Worm (Caenorhabditis elegans) whole organism, L1 larva: Measurements from ENCODE around the gene F10E7.11.

ENCODE experiments used
- C04F5.9 ChIP-seq: sonication (generic microtip); optimal IDR thresholded peaks from 2 replicates; lab custom pipeline; 2016; ENCODE audit warnings: missing genetic modification characterization, missing compliant biosample characterization
- C16A3.4 ChIP-seq: fragments of 150-350 bp; optimal IDR thresholded peaks from 2 replicates; lab custom pipeline; 2014; ENCODE audit warnings: missing biosample characterization, missing genetic modification characterization
- C34B4.2 ChIP-seq: sonication (generic microtip); optimal IDR thresholded peaks from 2 replicates; lab custom pipeline; 2017; ENCODE audit warnings: mild to moderate bottlenecking, missing genetic modification characterization, missing compliant biosample characterization
- F16B12.6 ChIP-seq: fragments of 150-350 bp; optimal IDR thresholded peaks from 2 replicates; lab custom pipeline; 2014; ENCODE audit warnings: missing biosample characterization, missing genetic modification characterization
- Y116A8C.19 ChIP-seq: sonication (generic microtip); optimal IDR thresholded peaks from 2 replicates; lab custom pipeline; 2016; ENCODE audit warnings: missing compliant biosample characterization, missing genetic modification characterization, borderline replicate concordance
- blmp-1 ChIP-seq: fragments of 150-350 bp; optimal IDR thresholded peaks from 2 replicates; lab custom pipeline; 2014; ENCODE audit warnings: missing biosample characterization, missing genetic modification characterization
- ceh-8 ChIP-seq: fragments of 200-800 bp; sonication (Bioruptor generic); optimal IDR thresholded peaks from 2 replicates; lab custom pipeline; 2018; ENCODE audit warnings: mild to moderate bottlenecking, missing genetic modification characterization, moderate library complexity, missing compliant biosample characterization
- ceh-82 ChIP-seq, 3 experiments: fragments of 150-350 bp in 1 of 3; sonication (generic microtip) in 2 of 3; optimal IDR thresholded peaks; 2 replicates each; lab custom pipeline; 2014 to 2017; ENCODE audit warnings: missing biosample characterization in 3 of 3, missing genetic modification characterization in 3 of 3
- ceh-90 ChIP-seq: sonication (generic microtip); optimal IDR thresholded peaks from 2 replicates; lab custom pipeline; 2016; ENCODE audit warnings: missing genetic modification characterization, missing compliant biosample characterization
- ces-1 ChIP-seq: fragments of 150-350 bp; optimal IDR thresholded peaks from 2 replicates; lab custom pipeline; 2014; ENCODE audit warnings: missing biosample characterization, missing genetic modification reagents, missing genetic modification characterization
- dsc-1 ChIP-seq: sonication (generic microtip); optimal IDR thresholded peaks from 2 replicates; lab custom pipeline; 2016; ENCODE audit warnings: mild to moderate bottlenecking, missing genetic modification characterization, missing compliant biosample characterization
- egl-13 ChIP-seq: sonication (generic microtip); optimal IDR thresholded peaks from 2 replicates; lab custom pipeline; 2016; ENCODE audit warnings: missing genotype, missing genetic modification reagents, missing genetic modification characterization, missing compliant biosample characterization
- egl-27 ChIP-seq, 2 experiments: fragments of 150-350 bp in 1 of 2; sonication (generic microtip); optimal IDR thresholded peaks; 3 replicates each; lab custom pipeline; 2017 to 2018; ENCODE audit warnings: missing biosample characterization in 2 of 2, missing genetic modification characterization in 2 of 2, missing genetic modification reagents in 2 of 2
- elt-2 ChIP-seq: sonication (generic microtip); optimal IDR thresholded peaks from 2 replicates; lab custom pipeline; 2016; ENCODE audit warnings: missing genetic modification characterization, mild to moderate bottlenecking, inconsistent platforms, missing compliant biosample characterization, missing genetic modification reagents
- ets-5 ChIP-seq: fragments of 200-800 bp; sonication (Bioruptor generic); IDR thresholded peaks from 2 replicates; pipeline ENCODE4 v1.3.6; 2022; ENCODE audit warnings: missing genetic modification characterization, missing compliant biosample characterization
- fkh-10 ChIP-seq: sonication (generic microtip); optimal IDR thresholded peaks from 2 replicates; lab custom pipeline; 2017; ENCODE audit warnings: missing biosample characterization, missing genetic modification reagents, missing genetic modification characterization
- fkh-8 ChIP-seq: sonication (generic microtip); optimal IDR thresholded peaks from 2 replicates; lab custom pipeline; 2016; ENCODE audit warnings: mild to moderate bottlenecking, missing genetic modification characterization, missing compliant biosample characterization
- fos-1 ChIP-seq: fragments of 150-350 bp; optimal IDR thresholded peaks from 2 replicates; lab custom pipeline; 2014; ENCODE audit warnings: missing biosample characterization, missing genetic modification characterization
- hlh-4 ChIP-seq: sonication (generic microtip); optimal IDR thresholded peaks from 2 replicates; lab custom pipeline; 2016; ENCODE audit warnings: mild to moderate bottlenecking, missing genetic modification characterization, missing compliant biosample characterization
- irx-1 ChIP-seq: sonication (generic microtip); optimal IDR thresholded peaks from 2 replicates; lab custom pipeline; 2016; ENCODE audit warnings: missing genetic modification characterization, missing compliant biosample characterization
- jun-1 ChIP-seq: fragments of 150-350 bp; optimal IDR thresholded peaks from 2 replicates; lab custom pipeline; 2014; ENCODE audit warnings: missing biosample characterization, missing genetic modification reagents, missing genetic modification characterization
- lin-13 ChIP-seq: fragments of 150-350 bp; optimal IDR thresholded peaks from 2 replicates; lab custom pipeline; 2014; ENCODE audit warnings: missing biosample characterization, missing genetic modification reagents, missing genetic modification characterization
- lin-14 ChIP-seq: fragments of 200-800 bp; sonication (Bioruptor generic); optimal IDR thresholded peaks from 2 replicates; lab custom pipeline; 2018; ENCODE audit warnings: mild to moderate bottlenecking, missing genetic modification characterization, moderate library complexity, missing compliant biosample characterization
- lin-39 ChIP-seq: fragments of 150-350 bp; optimal IDR thresholded peaks from 2 replicates; lab custom pipeline; 2014; ENCODE audit warnings: missing biosample characterization, missing genetic modification reagents, missing genetic modification characterization
- lsy-2 ChIP-seq, 2 experiments: fragments of 150-350 bp; optimal IDR thresholded peaks; 2 replicates each; lab custom pipeline; 2014; ENCODE audit warnings: missing biosample characterization in 2 of 2, missing genetic modification characterization in 2 of 2
- mab-9 ChIP-seq: fragments of 200-800 bp; sonication (Bioruptor generic); IDR thresholded peaks from 2 replicates; pipeline ENCODE4 v1.3.6; 2022; ENCODE audit warnings: missing genetic modification reagents, missing genetic modification characterization, missing compliant biosample characterization
- mdl-1 ChIP-seq, 2 experiments: fragments of 150-350 bp; optimal IDR thresholded peaks; 2 replicates each; lab custom pipeline; 2014 to 2017; ENCODE audit warnings: missing biosample characterization in 2 of 2, missing genetic modification characterization in 2 of 2, inconsistent platforms in 1 of 2
- nhr-11 ChIP-seq: fragments of 150-350 bp; optimal IDR thresholded peaks from 2 replicates; lab custom pipeline; 2014; ENCODE audit warnings: missing biosample characterization, missing genetic modification characterization
- nhr-19 ChIP-seq: fragments of 200-800 bp; sonication (Bioruptor generic); conservative IDR thresholded peaks from 2 replicates; pipeline ENCODE4 v1.3.6; 2022; ENCODE audit warnings: missing genetic modification characterization, missing compliant biosample characterization
- nhr-20 ChIP-seq: sonication (generic microtip); optimal IDR thresholded peaks from 2 replicates; lab custom pipeline; 2016; ENCODE audit warnings: mild to moderate bottlenecking, missing genetic modification characterization, missing compliant biosample characterization
- nhr-28 ChIP-seq: fragments of 150-350 bp; optimal IDR thresholded peaks from 2 replicates; lab custom pipeline; 2014; ENCODE audit warnings: missing biosample characterization, missing genetic modification characterization
- nhr-47 ChIP-seq: sonication (generic microtip); optimal IDR thresholded peaks from 2 replicates; lab custom pipeline; 2016; ENCODE audit warnings: mild to moderate bottlenecking, missing genetic modification characterization, moderate library complexity, missing compliant biosample characterization
- nhr-71 ChIP-seq: sonication (generic microtip); optimal IDR thresholded peaks from 2 replicates; lab custom pipeline; 2016; ENCODE audit warnings: mild to moderate bottlenecking, missing genetic modification characterization, moderate library complexity, missing compliant biosample characterization
- nhr-84 ChIP-seq: sonication (generic microtip); optimal IDR thresholded peaks from 2 replicates; lab custom pipeline; 2017; ENCODE audit warnings: missing biosample characterization, missing genetic modification characterization
- nhr-85 ChIP-seq: sonication (generic microtip); peaks from one replicate; lab custom pipeline; 2016; ENCODE audit warnings: missing genetic modification characterization, inconsistent platforms, missing compliant biosample characterization
- nhr-90 ChIP-seq: sonication (generic microtip); optimal IDR thresholded peaks from 2 replicates; lab custom pipeline; 2016; ENCODE audit warnings: mild to moderate bottlenecking, missing genetic modification characterization, missing compliant biosample characterization; ENCODE audit not compliant: poor library complexity
- pqm-1 ChIP-seq: sonication (generic microtip); optimal IDR thresholded peaks from 3 replicates; lab custom pipeline; 2017; ENCODE audit warnings: missing biosample characterization, missing genetic modification characterization
- rnt-1 ChIP-seq: sonication (generic microtip); optimal IDR thresholded peaks from 2 replicates; lab custom pipeline; 2016; ENCODE audit warnings: mild to moderate bottlenecking, missing genetic modification characterization, moderate library complexity, missing compliant biosample characterization
- skn-1 ChIP-seq: fragments of 150-350 bp; optimal IDR thresholded peaks from 2 replicates; lab custom pipeline; 2014; ENCODE audit warnings: missing biosample characterization, missing genetic modification characterization
- snpc-4 ChIP-seq: fragments of 150-350 bp; optimal IDR thresholded peaks from 2 replicates; lab custom pipeline; 2014; ENCODE audit warnings: missing biosample characterization, missing genetic modification characterization
- snu-23 ChIP-seq: sonication (generic microtip); optimal IDR thresholded peaks from 2 replicates; lab custom pipeline; 2016; ENCODE audit warnings: missing genetic modification characterization, missing compliant biosample characterization
- sox-4 ChIP-seq: sonication (generic microtip); optimal IDR thresholded peaks from 2 replicates; lab custom pipeline; 2016; ENCODE audit warnings: missing genetic modification characterization, missing compliant biosample characterization
- sptf-1 ChIP-seq: fragments of 150-350 bp; optimal IDR thresholded peaks from 2 replicates; lab custom pipeline; 2014; ENCODE audit warnings: missing biosample characterization, missing genetic modification characterization
- swsn-7 ChIP-seq: sonication (generic microtip); optimal IDR thresholded peaks from 2 replicates; lab custom pipeline; 2016; ENCODE audit warnings: missing genetic modification characterization, missing compliant biosample characterization
- tbx-2 ChIP-seq: sonication (generic microtip); optimal IDR thresholded peaks from 2 replicates; lab custom pipeline; 2016; ENCODE audit warnings: missing genetic modification characterization, missing compliant biosample characterization
- unc-130 ChIP-seq: fragments of 150-350 bp; optimal IDR thresholded peaks from 2 replicates; lab custom pipeline; 2017; ENCODE audit warnings: missing biosample characterization, missing genetic modification characterization, inconsistent platforms
- unc-62 ChIP-seq: fragments of 150-350 bp; optimal IDR thresholded peaks from 2 replicates; lab custom pipeline; 2014; ENCODE audit warnings: missing biosample characterization, missing genetic modification reagents, missing genetic modification characterization
- unc-86 ChIP-seq: sonication (generic microtip); optimal IDR thresholded peaks from 2 replicates; lab custom pipeline; 2016; ENCODE audit warnings: missing genetic modification characterization, missing compliant biosample characterization
- unc-98 ChIP-seq: fragments of 200-800 bp; sonication (Bioruptor generic); IDR thresholded peaks from 2 replicates; pipeline ENCODE4 v1.3.6; 2022; ENCODE audit warnings: missing genetic modification characterization, missing compliant biosample characterization
- vab-15 ChIP-seq: sonication (generic microtip); optimal IDR thresholded peaks from 2 replicates; lab custom pipeline; 2017; ENCODE audit warnings: missing genotype, mild to moderate bottlenecking, missing genetic modification characterization, missing compliant biosample characterization
- xbp-1 ChIP-seq: sonication (generic microtip); optimal IDR thresholded peaks from 2 replicates; lab custom pipeline; 2016; ENCODE audit warnings: missing genetic modification characterization, missing compliant biosample characterization
- ztf-11 ChIP-seq, 2 experiments: sonication (generic microtip); optimal IDR thresholded peaks; 2 replicates each; lab custom pipeline; 2016 to 2017; ENCODE audit warnings: missing genetic modification characterization in 2 of 2, missing biosample characterization in 1 of 2, missing compliant biosample characterization in 1 of 2
- ztf-4 ChIP-seq: fragments of 150-350 bp; optimal IDR thresholded peaks from 2 replicates; lab custom pipeline; 2014; ENCODE audit warnings: missing biosample characterization, missing genetic modification characterization

The F10E7.11 gene

ce11 chrII:7122661-7123418, at the start of gene F10E7.11:
Gene F10E7.11, minus strand, starts transcription at chrII:7122892.
- TF ChIP-seq nhr-11 (tag; lab: Kevin White, UChicago), result no peak
- no peak for TF ChIP-seq lin-14 (GFP tag; lab: Kevin White, UChicago)
- TF ChIP-seq ets-5 (GFP tag; lab: Robert Waterston, UW), result no peak
- TF ChIP-seq dsc-1 (tag; lab: Kevin White, UChicago), result peak; percentile 38
- no peak for TF ChIP-seq lin-13 (GFP tag; lab: Kevin White, UChicago)
- no peak for TF ChIP-seq ceh-8 (GFP tag; lab: Kevin White, UChicago)
- peak; percentile 14 to 41 for TF ChIP-seq lsy-2 (tag; optimal IDR thresholded peaks at IDR 0.05; lab: Kevin White, UChicago)
- peak in 1 of 3 experiments; percentile 11 for TF ChIP-seq ceh-82 (tag; optimal IDR thresholded peaks at IDR 0.05; lab: Kevin White, UChicago)
- peak; percentile 19 for TF ChIP-seq nhr-71 (tag; lab: Kevin White, UChicago)
- TF ChIP-seq ztf-11 (tag; optimal IDR thresholded peaks at IDR 0.05; lab: Kevin White, UChicago), result no peak
- no peak for TF ChIP-seq lin-39 (tag; lab: Kevin White, UChicago)
- TF ChIP-seq nhr-28 (tag; lab: Kevin White, UChicago), result no peak
- no peak for TF ChIP-seq C34B4.2
- TF ChIP-seq egl-13, result peak; percentile 38
- TF ChIP-seq nhr-84, result no peak
- TF ChIP-seq vab-15 (tag; lab: Kevin White, UChicago), result no peak
- TF ChIP-seq fkh-8, result no peak
- no peak for TF ChIP-seq sox-4 (tag; lab: Kevin White, UChicago)
- TF ChIP-seq unc-62 (GFP tag; lab: Kevin White, UChicago), result no peak
- TF ChIP-seq Y116A8C.19 (tag; lab: Kevin White, UChicago), result no peak
- TF ChIP-seq nhr-19 (GFP tag; lab: Robert Waterston, UW), result peak; percentile 24; the same call in 1 of the 2 replicates
- TF ChIP-seq nhr-47 (tag; lab: Kevin White, UChicago), result peak; percentile 55
- no peak for TF ChIP-seq C04F5.9
- TF ChIP-seq unc-86 (tag; lab: Kevin White, UChicago), result peak; percentile 37
- no peak for TF ChIP-seq fkh-10 (GFP tag; lab: Kevin White, UChicago)
- TF ChIP-seq nhr-85 (tag; lab: Kevin White, UChicago), result peak; percentile 40
- no peak for TF ChIP-seq fos-1
- no peak for TF ChIP-seq ces-1 (GFP tag; lab: Kevin White, UChicago)
- TF ChIP-seq pqm-1 (tag; lab: Kevin White, UChicago), result no peak
- no peak for TF ChIP-seq jun-1
- TF ChIP-seq swsn-7, result peak; percentile 16
- no peak for TF ChIP-seq mab-9 (GFP tag; lab: Robert Waterston, UW)
- TF ChIP-seq hlh-4 (tag; lab: Kevin White, UChicago), result no peak
- TF ChIP-seq nhr-20 (tag; lab: Kevin White, UChicago), result no peak
- TF ChIP-seq ztf-4 (tag; lab: Kevin White, UChicago), result no peak
- no peak for TF ChIP-seq elt-2 (tag; lab: Kevin White, UChicago)
- TF ChIP-seq snpc-4, result no peak
- no peak for TF ChIP-seq unc-98
- TF ChIP-seq rnt-1 (tag; lab: Kevin White, UChicago), result no peak
- no peak for TF ChIP-seq F16B12.6 (tag; lab: Kevin White, UChicago)
- no peak for TF ChIP-seq nhr-90 (tag; lab: Kevin White, UChicago)
- no peak for TF ChIP-seq skn-1 (tag; lab: Kevin White, UChicago)
- no peak for TF ChIP-seq egl-27 (tag; optimal IDR thresholded peaks at IDR 0.05; lab: Kevin White, UChicago)
- TF ChIP-seq tbx-2 (tag; lab: Kevin White, UChicago), result no peak
- TF ChIP-seq C16A3.4 (tag; lab: Kevin White, UChicago), result no peak
- TF ChIP-seq mdl-1 (tag; optimal IDR thresholded peaks at IDR 0.05; lab: Kevin White, UChicago), result no peak
- TF ChIP-seq ceh-90 (tag; lab: Kevin White, UChicago), result no peak
- TF ChIP-seq blmp-1 (tag; lab: Kevin White, UChicago), result no peak
- TF ChIP-seq irx-1 (tag; lab: Kevin White, UChicago), result no peak
- no peak for TF ChIP-seq sptf-1 (tag; lab: Kevin White, UChicago)
- TF ChIP-seq xbp-1 (tag; lab: Kevin White, UChicago), result no peak
- no peak for TF ChIP-seq unc-130 (tag; lab: Kevin White, UChicago)
- no peak for TF ChIP-seq snu-23 (GFP tag; lab: Kevin White, UChicago)
